Worm (Caenorhabditis elegans): ENCODE data around the gene nprl-2.

nprl-2 gene

DNA sequence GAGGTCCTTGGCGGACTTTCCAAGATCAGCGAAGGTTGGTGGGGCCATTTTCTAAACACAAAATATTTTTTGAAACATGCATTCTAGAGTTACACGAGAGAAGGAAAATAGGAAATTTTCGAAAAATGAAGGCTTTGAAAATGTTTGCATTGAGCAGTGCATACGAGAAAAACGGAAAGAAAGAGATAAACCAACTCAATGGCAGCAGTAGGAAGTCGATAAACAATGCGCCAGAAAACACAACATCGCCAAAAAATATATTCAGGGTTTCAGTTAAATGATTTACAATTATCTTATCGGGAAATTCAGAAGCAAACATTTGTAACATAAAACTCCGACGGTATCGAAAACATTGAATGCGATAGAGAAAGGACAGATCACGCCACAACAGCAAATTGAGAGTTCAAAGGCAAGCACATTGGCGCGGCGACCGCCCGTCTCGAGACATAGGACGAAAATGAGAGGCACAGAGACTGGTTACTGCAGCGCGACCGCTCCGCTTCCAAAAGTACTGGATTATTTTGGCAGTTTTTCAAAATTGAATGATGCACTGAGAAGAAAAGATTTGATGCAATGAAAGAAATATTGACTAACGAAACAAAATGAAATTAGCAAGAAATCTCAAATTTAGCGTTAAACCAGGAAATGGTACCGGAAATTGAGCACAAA is 48.6 kb upstream of the nprl-2 start, which contains the start of the genes vdac-1 and R05G6.5 (continued):
- no peak for TF ChIP-seq zag-1 (tag; optimal IDR thresholded peaks at IDR 0.05)
- TF ChIP-seq nhr-19 (GFP tag; conservative IDR thresholded peaks at IDR 0.05): peak; percentile 87
- TF ChIP-seq alr-1 (tag; optimal IDR thresholded peaks at IDR 0.05; ENCODE audit: borderline replicate concordance): no peak
- no peak for TF ChIP-seq zip-4 (GFP tag; optimal IDR thresholded peaks at IDR 0.05)
- TF ChIP-seq ceh-63 (GFP tag; optimal IDR thresholded peaks at IDR 0.05): no peak
- TF ChIP-seq swsn-7 (tag; optimal IDR thresholded peaks at IDR 0.05): peak; percentile 82
- TF ChIP-seq nhr-47 (tag; optimal IDR thresholded peaks at IDR 0.05): peak; percentile 83
- peak in 4 of 6 experiments; percentile 30 to 78 (median 46) for TF ChIP-seq elt-3 (tag; optimal IDR thresholded peaks at IDR 0.05)
- no peak for TF ChIP-seq aha-1 (tag; optimal IDR thresholded peaks at IDR 0.05)
- peak; percentile 67 for TF ChIP-seq pqm-1 (tag; optimal IDR thresholded peaks at IDR 0.05)
- TF ChIP-seq nhr-71 (tag; optimal IDR thresholded peaks at IDR 0.05): peak; percentile 95
- no peak for TF ChIP-seq ceh-90 (tag; optimal IDR thresholded peaks at IDR 0.05)
- TF ChIP-seq lsy-2 (tag; optimal IDR thresholded peaks at IDR 0.05): peak; percentile 77 to 90
- TF ChIP-seq irx-1 (tag; optimal IDR thresholded peaks at IDR 0.05): no peak
- no peak for TF ChIP-seq unc-30 (tag; optimal IDR thresholded peaks at IDR 0.05)
- TF ChIP-seq sox-4 (tag; optimal IDR thresholded peaks at IDR 0.05): no peak
- peak; percentile 58 for TF ChIP-seq jun-1 (tag; optimal IDR thresholded peaks at IDR 0.05)
- TF ChIP-seq snu-23 (GFP tag; optimal IDR thresholded peaks at IDR 0.05): peak; percentile 93
- no peak for TF ChIP-seq hpl-2 (GFP tag; optimal IDR thresholded peaks at IDR 0.05)
- no peak for TF ChIP-seq ets-5 (GFP tag; IDR thresholded peaks at IDR 0.05)
- no peak for TF ChIP-seq pag-3 (tag; optimal IDR thresholded peaks at IDR 0.05; ENCODE audit: borderline replicate concordance, insufficient read depth)
- TF ChIP-seq fkh-10 (GFP tag; optimal IDR thresholded peaks at IDR 0.05): peak; percentile 28
- TF ChIP-seq tlp-1 (tag; optimal IDR thresholded peaks at IDR 0.05): no peak
- peak; percentile 80 for TF ChIP-seq nhr-90 (tag; optimal IDR thresholded peaks at IDR 0.05; ENCODE audit: poor library complexity)
- TF ChIP-seq unc-130 (tag; optimal IDR thresholded peaks at IDR 0.05): peak; percentile 81
- TF ChIP-seq nhr-237 (tag; optimal IDR thresholded peaks at IDR 0.05): peak; percentile 73
- TF ChIP-seq aly-2 (tag; optimal IDR thresholded peaks at IDR 0.05): no peak
- peak; percentile 47 for TF ChIP-seq pax-3 (tag; optimal IDR thresholded peaks at IDR 0.05)
- peak; percentile 87 for TF ChIP-seq C34B4.2 (tag; optimal IDR thresholded peaks at IDR 0.05)
- TF ChIP-seq fkh-4 (tag; optimal IDR thresholded peaks at IDR 0.05; ENCODE audit: borderline replicate concordance): no peak
- TF ChIP-seq blmp-1 (tag; optimal IDR thresholded peaks at IDR 0.05): peak; percentile 79
- no peak for TF ChIP-seq nhr-84 (tag; optimal IDR thresholded peaks at IDR 0.05)
- peak; percentile 30 for TF ChIP-seq mef-2 (tag; optimal IDR thresholded peaks at IDR 0.05)
- TF ChIP-seq lin-14 (GFP tag; optimal IDR thresholded peaks at IDR 0.05): peak; percentile 97
- TF ChIP-seq mep-1 (tag; optimal IDR thresholded peaks at IDR 0.05): peak; percentile 54
- TF ChIP-seq ztf-4 (tag; optimal IDR thresholded peaks at IDR 0.05): peak; percentile 55
- peak; percentile 63 for TF ChIP-seq skn-1 (tag; optimal IDR thresholded peaks at IDR 0.05)
- no peak for TF ChIP-seq efl-3 (GFP tag; optimal IDR thresholded peaks at IDR 0.05)
- peak; percentile 7 for TF ChIP-seq lir-3 (tag; optimal IDR thresholded peaks at IDR 0.05; ENCODE audit: poor library complexity)
- peak; percentile 90 for TF ChIP-seq C16A3.4 (tag; optimal IDR thresholded peaks at IDR 0.05)
- TF ChIP-seq ceh-82 (tag; optimal IDR thresholded peaks at IDR 0.05): peak; percentile 42 to 93 (median 70)
- peak in 1 of 2 experiments; percentile 89 for TF ChIP-seq mdl-1 (tag; optimal IDR thresholded peaks at IDR 0.05)
- no peak for TF ChIP-seq nhr-12 (tag; optimal IDR thresholded peaks at IDR 0.05)
- TF ChIP-seq lin-35 (GFP tag; optimal IDR thresholded peaks at IDR 0.05): peak; percentile 94 to 97
- peak; percentile 83 for TF ChIP-seq nhr-85 (tag)
- TF ChIP-seq elt-2 (tag; optimal IDR thresholded peaks at IDR 0.05): peak; percentile 73
- peak; percentile 77 for TF ChIP-seq grh-1 (GFP tag; IDR thresholded peaks at IDR 0.05)
- peak; percentile 90 for TF ChIP-seq nhr-77 (tag; optimal IDR thresholded peaks at IDR 0.05)
- TF ChIP-seq fos-1 (tag; optimal IDR thresholded peaks at IDR 0.05): peak; percentile 63
- TF ChIP-seq fkh-8 (tag; optimal IDR thresholded peaks at IDR 0.05): peak; percentile 81
- no peak for TF ChIP-seq hlh-17 (GFP tag; optimal IDR thresholded peaks at IDR 0.05; ENCODE audit: borderline replicate concordance)
